Fruit fly (Drosophila melanogaster) whole organism, wandering third instar larva: ENCODE results near the gene CG46467.

Source experiments
- Abd-B ChIP-seq: fragments of >200 bp; optimal IDR thresholded peaks from 2 replicates; lab custom pipeline; 2017; ENCODE audit warnings: missing biosample characterization, missing genetic modification characterization
- CG9705 ChIP-seq: fragments of 200-800 bp; sonication (Bioruptor generic); optimal IDR thresholded peaks from 2 replicates; lab custom pipeline; 2018; ENCODE audit warnings: missing biosample characterization, mild to moderate bottlenecking, missing genetic modification characterization
- HLH106 ChIP-seq: fragments of 200-800 bp; optimal IDR thresholded peaks from 3 replicates; lab custom pipeline; 2019; ENCODE audit warnings: missing biosample characterization, mild to moderate bottlenecking, missing genetic modification characterization, moderate library complexity
- N ChIP-seq: fragments of >200 bp; optimal IDR thresholded peaks from 2 replicates; lab custom pipeline; 2018; ENCODE audit warnings: missing biosample characterization, missing external identifiers, missing genetic modification characterization
- Sp1 ChIP-seq: fragments of 200-800 bp; sonication (Bioruptor generic); optimal IDR thresholded peaks from 3 replicates; lab custom pipeline; 2019; ENCODE audit warnings: missing biosample characterization, mild to moderate bottlenecking, missing genetic modification characterization, moderate library complexity
- fru ChIP-seq: fragments of 200-800 bp; sonication (Bioruptor generic); optimal IDR thresholded peaks from 3 replicates; lab custom pipeline; 2016; ENCODE audit warnings: missing biosample characterization, mild to moderate bottlenecking, missing genetic modification characterization
- lola ChIP-seq: fragments of >200 bp; optimal IDR thresholded peaks from 2 replicates; lab custom pipeline; 2017; ENCODE audit warnings: missing biosample characterization, missing genetic modification characterization
- sage ChIP-seq: fragments of 200-800 bp; sonication (Bioruptor generic); optimal IDR thresholded peaks from 2 replicates; lab custom pipeline; 2016; ENCODE audit warnings: missing biosample characterization, mild to moderate bottlenecking, missing genetic modification characterization

DNA sequence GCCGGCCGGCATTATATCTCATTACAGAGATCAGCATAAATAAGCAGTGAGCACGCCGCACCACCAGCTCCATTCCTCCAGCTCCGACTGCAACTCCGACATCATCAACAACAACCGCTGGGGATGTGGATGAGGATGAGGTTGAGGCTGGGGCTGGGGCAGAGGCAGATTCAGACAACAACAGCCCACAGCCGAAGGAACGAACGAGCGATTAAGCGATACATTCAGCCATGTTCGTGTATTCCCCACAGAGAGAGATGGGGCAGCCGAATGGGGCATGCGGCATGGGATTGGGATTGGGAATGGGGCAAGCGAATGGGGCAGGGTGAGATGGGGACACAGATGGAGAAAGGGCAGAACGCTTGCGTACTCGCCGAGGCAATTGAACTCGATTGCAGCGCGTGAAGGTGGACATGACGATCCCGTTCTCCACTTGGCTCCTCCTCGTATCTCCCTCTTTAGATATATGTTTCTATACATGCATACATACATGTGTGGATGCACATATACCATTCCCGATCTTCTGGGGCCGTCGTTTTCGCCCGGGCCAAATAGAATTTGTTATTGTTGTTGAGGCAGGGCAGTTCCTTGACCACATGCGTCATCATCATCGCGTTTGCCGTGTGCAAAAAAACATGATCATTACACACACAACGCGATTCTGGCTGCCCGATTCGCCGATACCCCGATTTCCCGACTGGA, 90.3 kb downstream of the CG46467 start:
- no peak for TF ChIP-seq N (GFP tag; lab: Kevin White, UChicago)
- TF ChIP-seq Abd-B (GFP tag; lab: Kevin White, UChicago) = no peak
- TF ChIP-seq HLH106 (tag; lab: Kevin White, UChicago) = no peak
- TF ChIP-seq lola (GFP tag; lab: Kevin White, UChicago) = no peak
- TF ChIP-seq sage (GFP tag; lab: Kevin White, UChicago) = no peak
- TF ChIP-seq Sp1 = no peak
- TF ChIP-seq fru (GFP tag; lab: Kevin White, UChicago) = no peak
- TF ChIP-seq CG9705 (GFP tag; lab: Kevin White, UChicago) = no peak
